Fruit fly (Drosophila melanogaster) whole organism: ENCODE results near the gene tal-3A.

Experiments
- CG8478 ChIP-seq: fragments of >200 bp; optimal IDR thresholded peaks from 2 replicates; lab custom pipeline; 2018; ENCODE audit warnings: inconsistent platforms
- Dll ChIP-seq: fragments of >200 bp; optimal IDR thresholded peaks from 2 replicates; lab custom pipeline; 2017
- EcR ChIP-seq, 2 experiments: fragments of >200 bp; optimal IDR thresholded peaks; 2 replicates each; lab custom pipeline; 2017; ENCODE audit warnings: missing biosample characterization in 2 of 2, missing genetic modification characterization in 2 of 2, missing genetic modification reagents in 2 of 2
- pan ChIP-seq: fragments of >200 bp; optimal IDR thresholded peaks from 2 replicates; lab custom pipeline; 2017
- psq ChIP-seq: fragments of >200 bp; optimal IDR thresholded peaks from 2 replicates; lab custom pipeline; 2017
- usp ChIP-seq: fragments of >200 bp; optimal IDR thresholded peaks from 2 replicates; lab custom pipeline; 2017; ENCODE audit warnings: missing biosample characterization, missing genetic modification characterization, mixed read lengths

tal-3A gene

DNA sequence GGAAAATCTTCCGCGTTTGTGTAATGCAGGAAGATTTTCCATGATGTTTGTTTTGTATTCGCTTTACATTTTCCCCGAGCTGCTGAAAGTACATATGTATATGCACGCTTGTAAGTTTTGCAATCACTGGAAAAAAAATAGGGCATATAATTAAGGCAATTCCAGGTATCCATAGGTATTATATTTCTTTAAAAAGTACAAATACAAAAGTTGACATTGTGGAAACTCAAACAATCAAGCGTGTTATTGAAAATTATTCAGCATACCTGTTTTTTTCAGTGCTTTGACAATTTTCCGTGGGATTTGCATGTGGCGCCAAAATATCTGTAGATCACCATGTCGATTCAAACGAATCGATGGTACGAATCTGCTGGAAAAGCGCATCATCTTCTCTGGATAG lies 18.1 kb downstream of the tal-3A start:
- no peak for TF ChIP-seq CG8478 (lab: Kevin White, UChicago)
- TF ChIP-seq pan (lab: Kevin White, UChicago): no peak
- TF ChIP-seq Dll: no peak
- TF ChIP-seq usp (GFP tag; lab: Kevin White, UChicago): no peak
- TF ChIP-seq psq: no peak
- TF ChIP-seq EcR (GFP tag; optimal IDR thresholded peaks at IDR 0.05; lab: Kevin White, UChicago): no peak

- no peak for TF ChIP-seq usp (GFP tag; lab: Kevin White, UChicago)
- no peak for TF ChIP-seq EcR (GFP tag; optimal IDR thresholded peaks at IDR 0.05; lab: Kevin White, UChicago)
- TF ChIP-seq Dll: no peak
- no peak for TF ChIP-seq CG8478 (lab: Kevin White, UChicago)
- no peak for TF ChIP-seq psq
- no peak for TF ChIP-seq pan (lab: Kevin White, UChicago)
Observed at dm6 chr3R:13831596-13832119, 18.7 kb downstream of the tal-3A start.

DNA sequence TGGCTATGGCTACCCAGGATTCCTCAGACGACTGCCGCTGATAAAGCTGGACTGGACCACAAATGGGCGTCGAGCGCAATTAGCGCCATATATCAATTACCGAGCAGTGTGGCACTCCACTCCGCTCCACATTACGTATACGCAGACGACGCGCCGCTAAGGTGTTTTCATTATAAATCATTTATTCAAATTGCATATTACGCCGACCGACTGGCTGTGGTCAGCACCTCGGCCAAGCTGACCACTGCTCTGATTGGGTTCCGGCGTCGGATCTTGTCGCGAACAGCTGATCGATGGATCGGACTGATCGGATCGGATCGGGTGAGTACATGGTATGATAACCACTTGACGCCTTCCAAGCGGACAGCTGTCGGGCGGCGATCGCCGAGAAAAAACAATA lies 20.0 kb downstream of the tal-3A start:
- TF ChIP-seq usp (GFP tag; lab: Kevin White, UChicago): no peak

dm6 chr3R:13833515-13833914 lies 20.6 kb downstream of the tal-3A start:
- TF ChIP-seq pan (lab: Kevin White, UChicago): no peak

DNA sequence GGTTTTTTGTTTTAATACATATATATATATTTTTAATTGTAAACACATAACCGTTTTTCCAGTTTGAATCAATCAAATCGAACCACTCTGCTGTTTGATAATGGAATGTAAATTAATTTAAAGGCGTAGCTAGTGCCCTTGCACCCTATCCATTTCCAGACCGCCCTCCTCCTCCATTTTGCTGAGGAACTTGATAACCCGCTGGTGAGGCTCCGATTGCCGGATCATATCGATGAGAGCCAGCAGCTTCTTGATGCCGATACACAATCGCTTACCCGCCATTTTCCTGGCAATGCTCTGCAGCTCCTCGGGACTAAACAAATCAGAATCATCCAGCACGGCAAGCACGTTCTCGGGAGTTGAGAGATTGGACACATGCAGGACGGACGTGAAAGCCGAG lies 21.6 kb downstream of the tal-3A start:
- no peak for TF ChIP-seq EcR (GFP tag; optimal IDR thresholded peaks at IDR 0.05; lab: Kevin White, UChicago)
- TF ChIP-seq psq: no peak
- TF ChIP-seq Dll: no peak
- TF ChIP-seq CG8478 (lab: Kevin White, UChicago): no peak

- no peak for TF ChIP-seq CG8478 (lab: Kevin White, UChicago)
- no peak for TF ChIP-seq usp (GFP tag; lab: Kevin White, UChicago)
- no peak for TF ChIP-seq pan (lab: Kevin White, UChicago)
- TF ChIP-seq Dll: no peak
- TF ChIP-seq psq: no peak
- no peak for TF ChIP-seq EcR (GFP tag; optimal IDR thresholded peaks at IDR 0.05; lab: Kevin White, UChicago)
Observed at dm6 chr3R:13837807-13838206, 24.9 kb downstream of the tal-3A start, which contains the start of gene Nsf2. Gene Nsf2, minus strand, starts transcription at chr3R:13837991.

dm6 chr3R:13839883-13840412 lies 27.0 kb downstream of the tal-3A start, which contains the start of gene CG31495:
Gene CG31495, minus strand, starts transcription at chr3R:13839934.
- TF ChIP-seq CG8478 (lab: Kevin White, UChicago) (no peak), EcR (GFP tag; optimal IDR thresholded peaks at IDR 0.05; lab: Kevin White, UChicago) (no peak), Dll (no peak), psq (no peak), pan (lab: Kevin White, UChicago) (no peak)

DNA sequence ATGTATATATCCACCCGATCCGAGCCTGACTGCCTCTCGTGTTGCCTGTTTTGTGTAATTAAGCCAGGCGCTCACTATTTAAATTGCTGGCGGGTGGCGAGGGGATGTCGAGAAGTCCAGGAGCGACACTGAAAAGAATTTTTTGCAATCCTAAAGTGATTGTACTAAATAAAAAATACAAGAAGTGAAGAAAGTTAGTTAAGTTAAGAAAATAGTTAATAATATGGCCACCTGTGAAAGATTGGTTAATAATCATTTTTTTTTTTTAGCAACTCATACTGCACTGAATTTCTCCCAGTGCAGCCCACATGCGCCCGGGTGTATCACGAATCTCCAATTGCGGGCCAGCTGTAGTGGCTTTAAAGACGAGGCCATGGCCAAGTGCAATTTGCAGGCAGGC lies 28.0 kb downstream of the tal-3A start:
- TF ChIP-seq usp (GFP tag; lab: Kevin White, UChicago) (no peak), psq (no peak), Dll (no peak), CG8478 (lab: Kevin White, UChicago) (no peak), EcR (GFP tag; optimal IDR thresholded peaks at IDR 0.05; lab: Kevin White, UChicago) (no peak), pan (lab: Kevin White, UChicago) (no peak)

- TF ChIP-seq usp (GFP tag; lab: Kevin White, UChicago) (no peak), Dll (no peak), pan (lab: Kevin White, UChicago) (no peak), CG8478 (lab: Kevin White, UChicago) (no peak), psq (no peak), EcR (GFP tag; optimal IDR thresholded peaks at IDR 0.05; lab: Kevin White, UChicago) (no peak)
Observed at dm6 chr3R:13842532-13842931, 29.6 kb downstream of the tal-3A start.

DNA sequence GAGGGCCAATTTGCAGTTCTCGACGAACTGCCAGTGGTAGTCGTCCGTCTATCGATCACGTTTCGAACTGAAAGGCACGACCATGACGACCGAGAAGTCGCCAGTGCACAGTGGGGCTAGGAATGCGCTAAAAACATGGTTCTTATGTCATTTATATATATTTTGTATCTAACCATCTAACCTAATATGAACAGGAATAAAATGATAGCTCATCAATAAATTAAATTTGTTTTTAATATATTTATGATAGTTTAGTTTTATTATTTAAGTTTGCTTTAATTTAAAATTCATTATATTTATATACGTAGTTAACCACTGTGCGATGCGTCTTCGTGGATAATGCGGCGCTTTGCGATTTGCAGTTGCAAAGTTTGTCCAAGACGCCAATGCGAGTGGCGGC lies 30.7 kb downstream of the tal-3A start:
- TF ChIP-seq CG8478 (lab: Kevin White, UChicago) (no peak), Dll (no peak), psq (no peak), pan (lab: Kevin White, UChicago) (no peak), EcR (GFP tag; optimal IDR thresholded peaks at IDR 0.05; lab: Kevin White, UChicago) (no peak), usp (GFP tag; lab: Kevin White, UChicago) (no peak)

DNA sequence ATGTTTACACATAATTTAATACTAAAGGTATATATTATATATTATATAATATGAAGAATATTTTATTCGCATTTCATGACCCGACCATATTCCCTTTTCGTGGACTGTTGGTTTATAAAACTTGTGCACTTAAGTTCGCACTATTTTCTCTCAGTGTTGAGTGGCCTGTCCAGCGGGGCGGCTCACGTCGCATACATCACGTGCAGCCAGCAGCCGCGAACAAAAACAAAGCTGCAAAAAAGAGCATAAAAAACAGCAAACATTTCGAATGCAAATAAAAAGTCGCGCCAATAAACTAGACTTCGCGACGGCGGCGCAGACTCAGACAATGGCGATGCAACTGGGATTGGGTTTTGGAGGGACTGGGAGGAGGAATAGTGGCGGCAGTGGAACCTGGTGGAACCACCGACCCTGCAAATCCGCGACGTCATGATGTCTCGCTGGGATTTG lies 32.4 kb downstream of the tal-3A start:
- TF ChIP-seq pan (lab: Kevin White, UChicago): no peak
- TF ChIP-seq CG8478 (lab: Kevin White, UChicago): no peak
- TF ChIP-seq psq: no peak
- no peak for TF ChIP-seq usp (GFP tag; lab: Kevin White, UChicago)
- TF ChIP-seq Dll: no peak
- TF ChIP-seq EcR (GFP tag; optimal IDR thresholded peaks at IDR 0.05; lab: Kevin White, UChicago): no peak

- TF ChIP-seq pan (lab: Kevin White, UChicago): no peak
- TF ChIP-seq usp (GFP tag; lab: Kevin White, UChicago): no peak
- no peak for TF ChIP-seq Dll
- no peak for TF ChIP-seq EcR (GFP tag; optimal IDR thresholded peaks at IDR 0.05; lab: Kevin White, UChicago)
- no peak for TF ChIP-seq CG8478 (lab: Kevin White, UChicago)
- TF ChIP-seq psq: no peak
Observed at dm6 chr3R:13845926-13846325, 33.0 kb downstream of the tal-3A start.

DNA sequence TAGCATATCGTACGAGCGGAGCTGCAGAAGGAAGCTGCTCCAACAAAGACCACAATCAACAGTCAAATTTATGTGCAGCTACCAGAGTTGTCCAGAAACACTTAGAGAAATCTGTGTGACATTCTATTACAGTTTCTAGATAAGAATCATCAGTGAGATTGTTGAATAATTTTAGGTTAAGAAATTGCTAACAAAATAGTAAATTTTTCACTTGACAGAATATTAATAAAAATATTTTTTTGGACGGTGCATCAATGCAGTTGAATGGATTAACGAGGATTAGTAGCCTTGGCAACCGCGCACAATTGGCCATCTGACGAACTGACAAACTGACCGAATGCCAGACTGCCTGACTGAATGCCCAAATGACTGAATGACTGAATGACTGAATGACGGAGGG lies 34.4 kb downstream of the tal-3A start:
- no peak for TF ChIP-seq pan (lab: Kevin White, UChicago)
- TF ChIP-seq psq: no peak
- no peak for TF ChIP-seq EcR (GFP tag; optimal IDR thresholded peaks at IDR 0.05; lab: Kevin White, UChicago)
- TF ChIP-seq usp (GFP tag; lab: Kevin White, UChicago): no peak
- TF ChIP-seq CG8478 (lab: Kevin White, UChicago): no peak
- no peak for TF ChIP-seq Dll
